Worm (Caenorhabditis elegans): ENCODE results near the gene lgc-58.

Gene lgc-58

DNA sequence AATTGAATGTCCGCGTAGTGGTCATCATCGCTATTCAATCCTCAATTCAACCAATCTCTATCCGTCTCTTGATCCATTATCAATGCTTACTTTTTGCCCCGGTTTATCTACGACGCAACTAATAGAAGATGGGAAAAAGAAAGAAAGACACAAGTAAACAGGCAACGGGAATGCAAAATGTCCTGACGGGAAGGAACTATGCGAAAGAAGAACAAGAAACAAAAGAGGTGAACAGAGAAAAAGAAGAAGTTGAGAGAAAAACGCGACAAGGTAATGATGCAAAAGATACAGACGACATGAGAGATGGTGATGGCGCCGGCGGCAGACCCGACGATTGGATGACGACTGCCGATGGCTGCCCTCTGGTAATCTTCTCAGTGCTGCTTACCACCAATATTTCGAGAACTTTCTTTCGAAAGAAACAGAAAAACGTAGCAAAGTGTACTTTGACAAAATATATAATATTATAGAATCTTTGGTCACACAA, 33.3 kb upstream of the lgc-58 start (continued):
- TF ChIP-seq B0261.1 (tag; optimal IDR thresholded peaks at IDR 0.05) (no peak), F22D6.2 (tag; optimal IDR thresholded peaks at IDR 0.05) (peak; percentile 13), lin-40 (tag; optimal IDR thresholded peaks at IDR 0.05) (peak; percentile 75), ZK185.1 (tag; optimal IDR thresholded peaks at IDR 0.05; ENCODE audit: poor library complexity, severe bottlenecking) (peak; percentile 19), hmg-1.2 (GFP tag; IDR thresholded peaks at IDR 0.05) (peak; percentile 32; the same call in 1 of the 2 replicates), tbx-9 (tag; optimal IDR thresholded peaks at IDR 0.05; ENCODE audit: borderline replicate concordance) (no peak), rcor-1 (GFP tag; IDR thresholded peaks at IDR 0.05) (no peak), ztf-26 (tag; optimal IDR thresholded peaks at IDR 0.05) (peak; percentile 77), snpc-1.3 (tag; optimal IDR thresholded peaks at IDR 0.05; ENCODE audit: insufficient read depth) (no peak)

DNA sequence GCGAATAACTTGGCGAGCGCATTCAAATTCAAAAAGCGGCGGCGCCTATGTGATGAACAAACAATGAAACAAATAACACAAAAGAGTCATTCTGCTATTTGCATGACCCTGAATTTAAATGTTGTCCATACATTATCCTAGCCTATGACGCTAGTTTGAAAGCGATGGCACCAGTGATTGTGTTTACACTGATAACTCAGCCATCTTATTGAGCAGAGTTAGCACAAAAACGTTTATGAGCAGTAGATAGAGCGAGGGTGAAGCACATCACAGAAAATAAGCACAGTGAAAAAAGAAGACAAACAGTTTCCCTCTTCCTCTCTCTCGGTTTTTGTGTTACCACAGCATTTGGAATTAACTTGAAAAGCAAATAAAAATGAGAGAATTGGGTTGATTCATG, 32.0 kb upstream of the lgc-58 start:
- TF ChIP-seq sptf-2 (GFP tag; optimal IDR thresholded peaks at IDR 0.05): no peak
- TF ChIP-seq B0261.1 (tag; optimal IDR thresholded peaks at IDR 0.05): no peak

DNA sequence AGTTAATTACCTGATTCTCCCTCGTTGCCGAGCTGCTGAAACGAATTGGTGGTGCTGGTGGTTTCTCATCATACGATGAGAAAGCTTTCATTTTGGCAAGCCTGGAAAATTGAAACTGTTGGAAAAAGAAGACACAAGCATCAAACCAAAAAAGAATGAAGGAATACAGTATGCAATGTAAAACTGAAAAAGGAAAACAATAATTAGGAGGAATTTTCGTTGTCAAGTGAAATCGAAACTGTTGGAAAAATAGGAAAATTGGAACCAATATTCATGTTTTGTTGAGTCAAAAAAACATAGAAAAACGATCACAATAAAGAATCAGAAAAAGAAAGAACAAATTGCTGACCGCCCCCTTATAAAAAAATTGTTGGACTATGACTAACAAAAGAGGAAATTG, 26.8 kb upstream of the lgc-58 start, which contains the start of gene pak-1:
Gene pak-1, minus strand, starts transcription at position 101 of the 400 bp plus-strand sequence.
- TF ChIP-seq ceh-91 (GFP tag; IDR thresholded peaks at IDR 0.05): no peak
- TF ChIP-seq athp-1 (tag; optimal IDR thresholded peaks at IDR 0.05): no peak
- TF ChIP-seq unc-62 (GFP tag; optimal IDR thresholded peaks at IDR 0.05): no peak
- TF ChIP-seq snpc-3.4 (tag; optimal IDR thresholded peaks at IDR 0.05): no peak
- TF ChIP-seq egrh-3 (GFP tag; IDR thresholded peaks at IDR 0.05): no peak
- TF ChIP-seq snpc-4 (GFP tag; optimal IDR thresholded peaks at IDR 0.05): no peak
- TF ChIP-seq snpc-4 (tag; optimal IDR thresholded peaks at IDR 0.05): no peak
- no peak for TF ChIP-seq repo-1 (tag; optimal IDR thresholded peaks at IDR 0.05)
- TF ChIP-seq hsf-1 (GFP tag; IDR thresholded peaks at IDR 0.05): no peak
- TF ChIP-seq gei-17 (GFP tag; optimal IDR thresholded peaks at IDR 0.05): no peak
- no peak for TF ChIP-seq F23B12.7 (tag; optimal IDR thresholded peaks at IDR 0.05; ENCODE audit: insufficient read depth)
- no peak for TF ChIP-seq aptf-2 (GFP tag; conservative IDR thresholded peaks at IDR 0.05)
- TF ChIP-seq lir-1 (GFP tag; conservative IDR thresholded peaks at IDR 0.05): no peak

DNA sequence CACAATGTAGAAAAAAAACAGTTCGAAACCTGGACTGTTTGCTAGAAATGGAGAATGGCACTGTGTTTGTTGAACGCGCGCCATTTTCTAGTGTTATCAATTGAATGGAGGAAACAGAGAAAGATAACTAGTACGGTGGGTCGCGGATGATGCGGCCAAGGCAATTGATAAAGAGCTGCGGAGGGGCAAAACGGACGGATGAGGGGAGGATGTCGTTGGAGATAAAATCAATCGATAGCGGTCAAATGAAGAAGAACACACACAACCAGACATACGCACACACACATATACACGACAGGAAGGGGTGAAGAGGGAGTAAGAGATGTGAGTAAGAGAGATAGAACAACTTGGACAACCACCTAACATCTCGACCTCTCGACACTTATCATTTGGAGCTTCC, 25.2 kb upstream of the lgc-58 start:
- no peak for TF ChIP-seq ceh-79 (tag; optimal IDR thresholded peaks at IDR 0.05)
- peak; percentile 43 for TF ChIP-seq nhr-80 (tag; optimal IDR thresholded peaks at IDR 0.05)

DNA sequence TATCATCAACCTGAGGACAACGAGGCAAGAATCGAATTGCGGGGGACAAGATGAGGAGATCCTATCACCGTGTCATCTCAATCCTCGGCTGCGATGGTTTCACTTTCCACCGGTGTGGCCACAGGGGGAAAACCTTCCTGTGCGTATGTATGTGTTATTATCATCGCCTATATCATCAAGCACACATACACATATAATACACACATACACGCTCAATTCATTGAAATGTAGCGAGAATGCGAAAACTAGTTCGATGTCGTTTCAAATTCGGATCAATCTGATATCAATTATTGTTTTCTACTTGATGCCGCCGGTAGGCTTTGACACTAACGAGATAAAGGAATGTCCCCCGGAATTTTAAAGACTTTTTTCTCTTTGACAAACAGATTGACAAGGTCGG, 24.5 kb upstream of the lgc-58 start:
- TF ChIP-seq sptf-2 (GFP tag; optimal IDR thresholded peaks at IDR 0.05) (no peak), xnd-1 (tag; optimal IDR thresholded peaks at IDR 0.05) (no peak), die-1 (tag; optimal IDR thresholded peaks at IDR 0.05) (no peak), Y67H2A.10 (GFP tag; conservative IDR thresholded peaks at IDR 0.05) (no peak), ztf-3 (GFP tag; optimal IDR thresholded peaks at IDR 0.05) (no peak)

DNA sequence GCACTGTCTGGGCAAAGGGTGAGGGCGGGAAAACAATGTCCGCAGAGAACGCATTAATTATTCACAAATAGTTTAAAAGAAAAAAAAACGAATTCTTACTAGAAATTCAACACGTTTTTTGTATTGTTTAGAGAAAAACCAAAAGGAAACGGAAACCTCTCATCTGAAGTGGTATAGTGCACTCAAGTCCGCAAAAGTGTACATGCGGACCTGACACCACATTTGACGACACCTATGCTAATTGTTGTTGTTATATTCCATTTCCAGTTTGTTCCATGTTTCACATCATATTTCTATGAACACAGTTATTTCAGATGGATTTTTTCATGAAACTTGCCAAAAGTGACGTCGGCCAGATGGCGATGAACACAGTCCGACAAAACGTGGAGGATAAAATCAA, 22.6 kb upstream of the lgc-58 start, which contains the start of gene C45B2.6:
Gene C45B2.6, plus strand, starts transcription at position 136 of the 400 bp plus-strand sequence.
- TF ChIP-seq ztf-18 (tag; optimal IDR thresholded peaks at IDR 0.05) (no peak), hmg-1.2 (GFP tag; IDR thresholded peaks at IDR 0.05) (0 out of 2 replicates have a peak, but pooled peaks have one; percentile 9), F55B11.4 (tag; optimal IDR thresholded peaks at IDR 0.05; ENCODE audit: borderline replicate concordance, insufficient read depth) (no peak), ceh-27 (GFP tag; optimal IDR thresholded peaks at IDR 0.05) (peak; percentile 28), lin-35 (GFP tag; optimal IDR thresholded peaks at IDR 0.05) (no peak), somi-1 (GFP tag; optimal IDR thresholded peaks at IDR 0.05) (no peak)

Data from whole organism, young adult.